Worm (Caenorhabditis elegans) whole organism, mixed stage, embryonic: ENCODE results near the gene gldi-2.

ENCODE experiments used
- M03D4.4 ChIP-seq: sonication (generic microtip); optimal IDR thresholded peaks from 2 replicates; lab custom pipeline; 2017; ENCODE audit warnings: mild to moderate bottlenecking, missing genetic modification characterization, missing compliant biosample characterization
- bed-3 ChIP-seq: fragments of 200-800 bp; sonication (Bioruptor generic); optimal IDR thresholded peaks from 3 replicates; lab custom pipeline; 2018; ENCODE audit warnings: mild to moderate bottlenecking, missing genetic modification characterization, moderate library complexity, missing compliant biosample characterization
- blmp-1 ChIP-seq: fragments of 150-350 bp; optimal IDR thresholded peaks from 2 replicates; lab custom pipeline; 2014; ENCODE audit warnings: missing biosample characterization, missing genetic modification characterization
- ceh-39 ChIP-seq: fragments of 150-350 bp; optimal IDR thresholded peaks from 2 replicates; lab custom pipeline; 2014; ENCODE audit warnings: missing biosample characterization, missing genetic modification characterization
- ceh-43 ChIP-seq: fragments of 200-800 bp; sonication (Bioruptor generic); optimal IDR thresholded peaks from 2 replicates; lab custom pipeline; 2018; ENCODE audit warnings: mild to moderate bottlenecking, missing genetic modification characterization, moderate library complexity, missing compliant biosample characterization
- ceh-83 ChIP-seq: fragments of 200-800 bp; sonication (Bioruptor generic); optimal IDR thresholded peaks from 2 replicates; lab custom pipeline; 2018; ENCODE audit warnings: mild to moderate bottlenecking, missing genetic modification characterization, missing compliant biosample characterization
- ces-1 ChIP-seq: fragments of 150-350 bp; optimal IDR thresholded peaks from 2 replicates; lab custom pipeline; 2014; ENCODE audit warnings: missing biosample characterization, missing genetic modification reagents, missing genetic modification characterization
- cnd-1 ChIP-seq: fragments of 200-800 bp; sonication (Bioruptor generic); optimal IDR thresholded peaks from 2 replicates; lab custom pipeline; 2018; ENCODE audit warnings: mild to moderate bottlenecking, missing genetic modification characterization, missing compliant biosample characterization
- drap-1 ChIP-seq: fragments of 200-800 bp; sonication (Bioruptor generic); optimal IDR thresholded peaks from 3 replicates; lab custom pipeline; 2018; ENCODE audit warnings: mild to moderate bottlenecking, missing genetic modification characterization, missing compliant biosample characterization
- elt-1 ChIP-seq: sonication (generic microtip); optimal IDR thresholded peaks from 2 replicates; lab custom pipeline; 2017; ENCODE audit warnings: missing genetic modification characterization, mild to moderate bottlenecking, missing compliant biosample characterization, antibody characterized with exemption, moderate library complexity, borderline replicate concordance; ENCODE audit not compliant: insufficient read depth
- elt-3 ChIP-seq: fragments of 150-350 bp; optimal IDR thresholded peaks from 2 replicates; lab custom pipeline; 2014; ENCODE audit warnings: missing biosample characterization, missing genetic modification characterization
- flh-1 ChIP-seq: fragments of 200-800 bp; sonication (Bioruptor generic); optimal IDR thresholded peaks from 2 replicates; lab custom pipeline; 2018; ENCODE audit warnings: mild to moderate bottlenecking, missing genetic modification characterization, moderate library complexity, missing compliant biosample characterization
- ham-2 ChIP-seq: fragments of 200-800 bp; sonication (Bioruptor generic); optimal IDR thresholded peaks from 2 replicates; lab custom pipeline; 2018; ENCODE audit warnings: mild to moderate bottlenecking, missing genetic modification characterization, missing compliant biosample characterization
- hlh-1 ChIP-seq: fragments of 150-350 bp; optimal IDR thresholded peaks from 2 replicates; lab custom pipeline; 2014; ENCODE audit warnings: missing biosample characterization, missing genetic modification reagents, missing genetic modification characterization
- lin-13 ChIP-seq: fragments of 150-350 bp; optimal IDR thresholded peaks from 2 replicates; lab custom pipeline; 2014; ENCODE audit warnings: missing biosample characterization, missing genetic modification characterization
- lin-32 ChIP-seq: fragments of 200-800 bp; sonication (Bioruptor generic); optimal IDR thresholded peaks from 2 replicates; lab custom pipeline; 2018; ENCODE audit warnings: mild to moderate bottlenecking, missing genetic modification characterization, missing compliant biosample characterization
- lsy-2 ChIP-seq: fragments of 150-350 bp; optimal IDR thresholded peaks from 2 replicates; lab custom pipeline; 2014; ENCODE audit warnings: missing biosample characterization, missing genetic modification characterization
- mab-5 ChIP-seq: fragments of 150-350 bp; optimal IDR thresholded peaks from 2 replicates; lab custom pipeline; 2014; ENCODE audit warnings: missing biosample characterization, missing genetic modification characterization
- mep-1 ChIP-seq: fragments of 150-350 bp; optimal IDR thresholded peaks from 2 replicates; lab custom pipeline; 2017; ENCODE audit warnings: missing biosample characterization, missing genetic modification reagents, missing genetic modification characterization, inconsistent platforms
- mls-2 ChIP-seq: sonication (generic microtip); optimal IDR thresholded peaks from 2 replicates; lab custom pipeline; 2016; ENCODE audit warnings: mild to moderate bottlenecking, missing genetic modification characterization, moderate library complexity, missing compliant biosample characterization
- nhr-12 ChIP-seq: fragments of 150-350 bp; optimal IDR thresholded peaks from 2 replicates; lab custom pipeline; 2014; ENCODE audit warnings: missing biosample characterization, missing genetic modification characterization
- nhr-2 ChIP-seq: fragments of 150-350 bp; optimal IDR thresholded peaks from 2 replicates; lab custom pipeline; 2014; ENCODE audit warnings: missing biosample characterization, missing genetic modification characterization
- nhr-237 ChIP-seq: fragments of 150-350 bp; optimal IDR thresholded peaks from 2 replicates; lab custom pipeline; 2014; ENCODE audit warnings: missing biosample characterization, missing genetic modification characterization
- nhr-28 ChIP-seq: fragments of 150-350 bp; optimal IDR thresholded peaks from 2 replicates; lab custom pipeline; 2014; ENCODE audit warnings: missing biosample characterization, missing genetic modification characterization
- nhr-76 ChIP-seq: sonication (generic microtip); optimal IDR thresholded peaks from 2 replicates; lab custom pipeline; 2017; ENCODE audit warnings: missing biosample characterization, missing genetic modification characterization
- pha-4 ChIP-seq: fragments of 150-350 bp; optimal IDR thresholded peaks from 2 replicates; lab custom pipeline; 2018; ENCODE audit warnings: missing biosample characterization, missing genetic modification reagents, missing genetic modification characterization
- sem-2 ChIP-seq: fragments of 200-800 bp; sonication (Bioruptor generic); optimal IDR thresholded peaks from 2 replicates; lab custom pipeline; 2018; ENCODE audit warnings: mild to moderate bottlenecking, missing genetic modification characterization, missing compliant biosample characterization
- snpc-4 ChIP-seq: fragments of 150-350 bp; optimal IDR thresholded peaks from 2 replicates; lab custom pipeline; 2014; ENCODE audit warnings: missing biosample characterization, missing genetic modification characterization
- sptf-1 ChIP-seq: sonication (generic microtip); optimal IDR thresholded peaks from 2 replicates; lab custom pipeline; 2017; ENCODE audit warnings: mild to moderate bottlenecking, missing genetic modification characterization, moderate library complexity, missing compliant biosample characterization
- tbx-8 ChIP-seq: fragments of 200-800 bp; sonication (Bioruptor generic); optimal IDR thresholded peaks from 2 replicates; lab custom pipeline; 2018; ENCODE audit warnings: mild to moderate bottlenecking, missing genetic modification characterization, moderate library complexity, missing compliant biosample characterization
- unc-120 ChIP-seq: sonication (generic microtip); optimal IDR thresholded peaks from 2 replicates; lab custom pipeline; 2017; ENCODE audit warnings: missing genetic modification characterization, missing compliant biosample characterization; ENCODE audit not compliant: poor library complexity, severe bottlenecking
- unc-39 ChIP-seq: fragments of 150-350 bp; optimal IDR thresholded peaks from 2 replicates; lab custom pipeline; 2014; ENCODE audit warnings: missing biosample characterization, missing genetic modification characterization
- unc-62 ChIP-seq: fragments of 150-350 bp; optimal IDR thresholded peaks from 2 replicates; lab custom pipeline; 2014; ENCODE audit warnings: missing biosample characterization, missing genetic modification reagents, missing genetic modification characterization
- zip-8 ChIP-seq: fragments of 150-350 bp; optimal IDR thresholded peaks from 2 replicates; lab custom pipeline; 2014; ENCODE audit warnings: missing biosample characterization, missing genetic modification characterization
- ztf-11 ChIP-seq: fragments of 150-350 bp; optimal IDR thresholded peaks from 2 replicates; lab custom pipeline; 2014; ENCODE audit warnings: missing biosample characterization, missing genetic modification characterization

The gldi-2 gene

DNA sequence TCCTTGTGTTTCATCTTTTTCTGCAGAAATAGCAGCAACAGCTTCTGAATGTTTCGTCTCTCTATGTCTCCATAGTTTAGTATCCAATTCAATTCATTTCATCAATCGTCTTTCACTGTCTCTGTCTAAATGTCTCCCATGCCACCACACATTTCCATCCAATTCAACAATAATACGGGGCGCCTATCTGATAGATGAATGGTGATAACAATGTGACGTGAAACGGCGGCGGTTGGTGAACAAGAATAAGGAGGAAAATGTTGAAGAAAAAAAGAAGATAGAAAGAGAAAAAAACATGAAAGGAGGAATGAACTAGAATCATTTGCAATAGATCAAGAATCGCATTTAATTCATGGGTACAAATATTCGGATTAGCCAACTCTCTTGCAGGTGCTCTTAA lies 39.1 kb downstream of the gldi-2 start:
- TF ChIP-seq elt-1 (tag; lab: Kevin White, UChicago) (peak; percentile 61), drap-1 (GFP tag; lab: Kevin White, UChicago) (no peak), lin-32 (GFP tag; lab: Kevin White, UChicago) (no peak), sptf-1 (no peak), cnd-1 (tag; lab: Kevin White, UChicago) (no peak), nhr-76 (tag; lab: Kevin White, UChicago) (no peak), ces-1 (peak; percentile 24), mep-1 (tag; lab: Kevin White, UChicago) (no peak), nhr-237 (tag; lab: Kevin White, UChicago) (no peak), unc-39 (no peak), unc-120 (tag; lab: Kevin White, UChicago) (peak; percentile 46), unc-62 (peak; percentile 95), hlh-1 (tag; lab: Kevin White, UChicago) (peak; percentile 39), tbx-8 (GFP tag; lab: Kevin White, UChicago) (no peak), mab-5 (no peak)
- TF ChIP-seq, all 35 proteins: peak for 5

DNA sequence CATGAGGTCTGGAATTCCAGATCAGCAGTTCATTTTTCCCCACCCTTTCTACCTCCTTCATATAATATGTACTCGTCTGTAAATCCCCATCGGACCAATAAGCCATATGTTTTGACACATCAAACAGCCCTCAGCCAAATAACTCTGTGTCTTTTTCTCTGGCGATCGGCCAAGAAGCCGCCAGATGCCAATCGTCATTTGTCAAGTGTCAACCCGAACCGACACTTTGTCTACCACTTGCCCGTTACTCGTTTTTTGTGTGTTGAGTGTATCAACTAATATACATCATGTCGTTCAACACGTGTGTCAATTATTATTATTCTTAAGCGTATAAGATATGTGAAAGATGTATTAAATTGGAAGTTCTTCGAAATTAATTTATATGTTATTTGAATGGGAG lies 40.0 kb downstream of the gldi-2 start:
- TF ChIP-seq hlh-1 (tag; lab: Kevin White, UChicago), result peak; percentile 88
- peak; percentile 98 for TF ChIP-seq unc-62
- peak; percentile 73 for TF ChIP-seq nhr-2 (tag; lab: Kevin White, UChicago)
- TF ChIP-seq blmp-1, result no peak
- peak; percentile 47 for TF ChIP-seq unc-120 (tag; lab: Kevin White, UChicago)

DNA sequence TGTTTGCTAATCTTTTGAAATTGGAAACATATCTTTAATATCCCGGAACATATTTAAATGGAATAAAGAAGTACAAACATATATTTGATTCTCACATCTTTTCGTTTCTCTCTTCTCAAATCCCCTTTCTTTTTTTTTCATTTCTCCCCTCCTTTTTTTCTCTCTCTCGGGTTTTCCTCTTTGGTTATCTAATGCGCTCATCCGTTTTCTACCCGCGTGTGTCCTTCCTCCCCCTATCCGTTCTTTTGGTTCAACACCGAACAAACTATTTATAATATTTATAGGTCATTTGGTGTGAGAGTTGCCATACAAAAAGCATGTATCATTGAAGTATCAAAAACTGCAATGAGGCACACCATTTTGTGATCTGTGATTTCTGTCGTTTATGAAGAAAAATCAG lies 40.7 kb downstream of the gldi-2 start:
- TF ChIP-seq bed-3 (GFP tag; lab: Kevin White, UChicago) (no peak), nhr-76 (tag; lab: Kevin White, UChicago) (no peak), lin-13 (tag; lab: Kevin White, UChicago) (no peak), ceh-83 (no peak), nhr-2 (tag; lab: Kevin White, UChicago) (no peak), elt-3 (no peak), hlh-1 (tag; lab: Kevin White, UChicago) (no peak), cnd-1 (tag; lab: Kevin White, UChicago) (no peak), ces-1 (peak; percentile 14), unc-120 (tag; lab: Kevin White, UChicago) (peak; percentile 6)

DNA sequence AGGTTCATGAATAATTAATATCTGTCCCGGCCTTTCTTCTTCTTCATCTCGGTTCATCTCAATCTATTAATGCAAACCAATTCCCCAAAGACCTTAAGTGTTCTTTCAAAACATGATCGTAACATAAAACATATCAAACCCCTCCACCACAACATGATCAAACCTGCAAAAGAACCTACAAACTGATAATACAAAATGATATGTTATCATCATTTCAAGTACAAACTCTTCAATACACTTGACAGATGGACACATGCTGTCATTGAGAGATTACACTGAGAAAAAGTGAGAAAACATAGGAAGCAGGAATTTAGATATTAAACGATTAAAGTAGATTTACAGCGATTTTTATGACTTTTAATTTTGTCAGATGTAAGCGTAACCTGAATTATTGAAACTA lies 41.3 kb downstream of the gldi-2 start:
- TF ChIP-seq nhr-76 (tag; lab: Kevin White, UChicago), result no peak
- peak; percentile 91 for TF ChIP-seq unc-62

DNA sequence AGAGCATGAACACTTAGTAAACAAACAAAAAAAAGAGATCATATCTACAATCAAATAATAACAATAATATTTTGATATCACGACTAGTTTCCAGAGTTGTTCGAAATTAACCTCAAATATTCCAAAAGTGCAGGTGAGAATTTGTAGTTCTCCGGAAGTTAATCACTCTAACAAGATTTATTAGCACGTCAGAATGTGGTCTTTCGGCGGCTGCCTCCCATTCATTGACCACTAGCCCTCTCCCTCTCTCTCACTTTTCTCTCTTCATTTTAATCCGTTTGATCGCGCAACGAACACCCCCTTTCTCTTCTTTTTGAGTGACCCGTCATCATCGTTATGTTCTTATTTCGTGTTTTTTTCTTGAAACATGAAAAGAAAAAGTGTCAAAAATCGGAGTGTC lies 42.5 kb downstream of the gldi-2 start:
- TF ChIP-seq lsy-2 (tag; lab: Kevin White, UChicago) (no peak), ztf-11 (tag; lab: Kevin White, UChicago) (no peak), unc-39 (no peak), blmp-1 (no peak), nhr-237 (tag; lab: Kevin White, UChicago) (no peak), nhr-76 (tag; lab: Kevin White, UChicago) (no peak), mls-2 (tag; lab: Kevin White, UChicago) (peak; percentile 20), lin-13 (tag; lab: Kevin White, UChicago) (no peak), flh-1 (no peak), elt-3 (no peak), nhr-2 (tag; lab: Kevin White, UChicago) (no peak), nhr-28 (tag; lab: Kevin White, UChicago) (no peak), snpc-4 (no peak), mab-5 (peak; percentile 84), lin-32 (GFP tag; lab: Kevin White, UChicago) (no peak), nhr-12 (tag; lab: Kevin White, UChicago) (no peak), tbx-8 (GFP tag; lab: Kevin White, UChicago) (no peak), bed-3 (GFP tag; lab: Kevin White, UChicago) (no peak), ham-2 (GFP tag; lab: Kevin White, UChicago) (peak; percentile 90), drap-1 (GFP tag; lab: Kevin White, UChicago) (no peak), ceh-43 (GFP tag; lab: Kevin White, UChicago) (no peak), ces-1 (peak; percentile 90), mep-1 (tag; lab: Kevin White, UChicago) (no peak), M03D4.4 (tag; lab: Kevin White, UChicago) (peak; percentile 21), zip-8 (tag; lab: Kevin White, UChicago) (no peak), ceh-39 (tag; lab: Kevin White, UChicago) (no peak), elt-1 (tag; lab: Kevin White, UChicago) (no peak), hlh-1 (tag; lab: Kevin White, UChicago) (peak; percentile 62), unc-120 (tag; lab: Kevin White, UChicago) (peak; percentile 77), sptf-1 (no peak), unc-62 (peak; percentile 96), ceh-83 (no peak), pha-4 (no peak), sem-2 (no peak), cnd-1 (tag; lab: Kevin White, UChicago) (no peak)
